Worm (Caenorhabditis elegans) whole organism, early embryonic: ENCODE measurements around the gene ZK795.2.

Experiments used
- aly-1 ChIP-seq: sonication (generic microtip); optimal IDR thresholded peaks from 2 replicates; lab custom pipeline; 2016; ENCODE audit warnings: missing genetic modification characterization, missing compliant biosample characterization
- ama-1 ChIP-seq: fragments of 150-350 bp; optimal IDR thresholded peaks from 2 replicates; lab custom pipeline; 2014
- flt-1 ChIP-seq: fragments of 200-800 bp; sonication (Bioruptor generic); IDR thresholded peaks from 2 replicates; pipeline ENCODE4 v1.3.6; 2022; ENCODE audit warnings: missing genetic modification characterization, missing compliant biosample characterization
- hnd-1 ChIP-seq: sonication (generic microtip); optimal IDR thresholded peaks from 2 replicates; lab custom pipeline; 2016; ENCODE audit warnings: missing genetic modification characterization, missing compliant biosample characterization
- tbx-11 ChIP-seq: fragments of 200-800 bp; sonication (Bioruptor generic); IDR thresholded peaks from 2 replicates; pipeline ENCODE4 v1.3.6; 2022; ENCODE audit warnings: missing genetic modification characterization, missing compliant biosample characterization

DNA sequence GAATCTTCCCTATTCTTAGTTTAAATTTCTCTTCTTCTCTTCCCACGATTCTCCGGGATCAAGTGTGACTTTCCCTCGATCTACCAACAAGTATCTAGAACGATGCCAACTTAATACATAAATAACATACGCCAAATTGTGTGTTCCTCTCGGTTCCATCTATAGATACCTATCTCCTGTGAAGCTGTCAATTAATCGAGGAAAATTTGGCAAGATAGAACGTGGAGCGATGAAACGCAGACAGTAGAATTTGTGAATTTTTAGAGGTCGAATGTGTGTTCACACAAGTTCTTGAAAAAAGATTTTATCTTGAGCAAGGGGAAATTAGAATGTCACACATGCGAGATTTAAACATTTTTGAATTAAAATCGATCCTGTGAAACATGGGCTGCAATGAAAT is 27.3 kb downstream of the ZK795.2 start:
- TF ChIP-seq ama-1 (lab: Kevin White, UChicago) (no peak), aly-1 (no peak), tbx-11 (GFP tag; lab: Robert Waterston, UW) (no peak), flt-1 (no peak), hnd-1 (tag; lab: Kevin White, UChicago) (no peak)
